Worm (Caenorhabditis elegans) whole organism, midembryonic: Measurements from ENCODE around the gene unc-30.

Experiments used
- flt-1 ChIP-seq: fragments of 200-800 bp; sonication (Bioruptor generic); IDR thresholded peaks from 2 replicates; pipeline ENCODE4 v1.3.6; 2022; ENCODE audit warnings: missing genetic modification characterization, missing compliant biosample characterization
- klf-2 ChIP-seq: fragments of 200-800 bp; sonication (Bioruptor generic); conservative IDR thresholded peaks from 2 replicates; pipeline ENCODE4 v1.3.6; 2022; ENCODE audit warnings: missing genetic modification reagents, missing genetic modification characterization, missing compliant biosample characterization
- ref-1 ChIP-seq: fragments of 200-800 bp; sonication (Bioruptor generic); conservative IDR thresholded peaks from 2 replicates; pipeline ENCODE4 v1.3.6; 2022; ENCODE audit warnings: missing genetic modification reagents, missing genetic modification characterization, missing compliant biosample characterization

DNA sequence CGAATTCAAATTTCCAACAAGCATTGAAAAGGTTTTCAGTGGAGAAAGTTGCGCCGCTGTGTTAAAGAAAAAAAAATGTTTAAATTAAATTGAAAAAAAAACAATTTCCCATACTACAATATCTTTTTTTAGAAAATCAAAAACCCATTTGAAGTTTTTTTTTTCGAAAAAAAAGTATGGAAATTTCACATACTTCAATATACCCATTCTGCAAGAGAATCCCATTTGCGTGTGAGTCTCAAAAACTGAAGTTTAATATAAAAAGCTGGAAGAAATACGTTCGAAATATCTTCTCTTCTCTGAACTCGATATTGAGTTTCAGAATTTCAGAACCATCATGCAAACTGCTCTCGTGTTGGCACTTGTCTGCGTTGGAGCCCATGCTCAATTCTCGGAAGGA lies 48.6 kb upstream of the unc-30 start, which contains the start of gene scl-7:
- TF ChIP-seq flt-1 (no peak), klf-2 (GFP tag; lab: Robert Waterston, UW) (no peak), ref-1 (no peak)
